Fruit fly (Drosophila melanogaster): ENCODE results near the gene Tektin-C.

- no peak for TF ChIP-seq Myc (optimal IDR thresholded peaks at IDR 0.05)
- no peak for TF ChIP-seq Sin3A (optimal IDR thresholded peaks at IDR 0.05)
- no peak for TF ChIP-seq insv (optimal IDR thresholded peaks at IDR 0.05)
- TF ChIP-seq h (optimal IDR thresholded peaks at IDR 0.05) = no peak
- no peak for TF ChIP-seq psq (optimal IDR thresholded peaks at IDR 0.05)
- no peak for TF ChIP-seq ttk (optimal IDR thresholded peaks at IDR 0.05)
Measured at dm6 chr3L:5840847-5841246, 44.5 kb upstream of the Tektin-C start.
